Fruit fly (Drosophila melanogaster) whole organism, embryonic: ENCODE measurements around the gene zye.

Experiments
- Asciz ChIP-seq: fragments of 200-800 bp; sonication (Bioruptor generic); optimal IDR thresholded peaks from 2 replicates; lab custom pipeline; 2017; ENCODE audit warnings: missing biosample characterization, mild to moderate bottlenecking, missing genetic modification characterization, missing genetic modification reagents
- BtbVII ChIP-seq: fragments of 200-800 bp; sonication (Bioruptor generic); optimal IDR thresholded peaks from 3 replicates; lab custom pipeline; 2017; ENCODE audit warnings: missing biosample characterization, mild to moderate bottlenecking, missing genetic modification characterization
- CG11398 ChIP-seq: fragments of 200-800 bp; sonication (Bioruptor generic); optimal IDR thresholded peaks from 2 replicates; lab custom pipeline; 2016; ENCODE audit warnings: missing biosample characterization, missing genetic modification characterization
- CG11696 ChIP-seq: fragments of 200-800 bp; sonication (Bioruptor generic); IDR thresholded peaks from 2 replicates; pipeline ENCODE4 v1.3.6; 2022; ENCODE audit warnings: missing biosample characterization, missing genetic modification characterization
- CG12236 ChIP-seq: fragments of 200-800 bp; sonication (Bioruptor generic); optimal IDR thresholded peaks from 2 replicates; lab custom pipeline; 2016; ENCODE audit warnings: missing biosample characterization, missing genetic modification characterization
- CG13287 ChIP-seq: fragments of 200-800 bp; sonication (Bioruptor generic); IDR thresholded peaks from 2 replicates; pipeline ENCODE4 v1.3.6; 2022; ENCODE audit warnings: missing biosample characterization, missing genetic modification characterization; ENCODE audit not compliant: partially characterized antibody
- CG14050 ChIP-seq: fragments of 200-800 bp; sonication (Bioruptor generic); IDR thresholded peaks from 3 replicates; pipeline ENCODE4 v1.3.6; 2022; ENCODE audit warnings: missing biosample characterization, missing genetic modification characterization
- CG17361 ChIP-seq: fragments of 200-800 bp; sonication (Bioruptor generic); IDR thresholded peaks from 3 replicates; pipeline ENCODE4 v1.3.6; 2022; ENCODE audit warnings: missing biosample characterization, missing genetic modification characterization
- CG17612 ChIP-seq: fragments of 200-800 bp; sonication (Bioruptor generic); IDR thresholded peaks from 2 replicates; pipeline ENCODE4 v1.3.6; 2022; ENCODE audit warnings: missing biosample characterization, missing genetic modification characterization
- CG2120 ChIP-seq: fragments of 200-800 bp; sonication (Bioruptor generic); optimal IDR thresholded peaks from 3 replicates; lab custom pipeline; 2016; ENCODE audit warnings: missing biosample characterization, missing genetic modification characterization
- CG2202 ChIP-seq: fragments of 200-800 bp; sonication (Bioruptor generic); optimal IDR thresholded peaks from 2 replicates; lab custom pipeline; 2018; ENCODE audit warnings: missing biosample characterization, mild to moderate bottlenecking, missing genetic modification characterization
- CG2678 ChIP-seq: fragments of 200-800 bp; sonication (Bioruptor generic); optimal IDR thresholded peaks from 3 replicates; lab custom pipeline; 2019; ENCODE audit warnings: missing biosample characterization, mild to moderate bottlenecking, missing genetic modification characterization, moderate library complexity
- CG2875 ChIP-seq: fragments of 200-800 bp; sonication (Bioruptor generic); optimal IDR thresholded peaks from 2 replicates; lab custom pipeline; 2017; ENCODE audit warnings: missing biosample characterization, mild to moderate bottlenecking, missing genetic modification characterization, missing genetic modification reagents
- CG32772 ChIP-seq: fragments of 200-800 bp; sonication (Bioruptor generic); IDR thresholded peaks from 2 replicates; pipeline ENCODE4 v1.3.6; 2022; ENCODE audit warnings: missing biosample characterization, missing genetic modification characterization
- CG3726 ChIP-seq: fragments of 200-800 bp; sonication (Bioruptor generic); IDR thresholded peaks from 3 replicates; pipeline ENCODE4, ENCODE4 v1.3.6; 2022; ENCODE audit warnings: missing biosample characterization, missing genetic modification characterization
- CG3838 ChIP-seq: fragments of 200-800 bp; sonication (Bioruptor generic); optimal IDR thresholded peaks from 3 replicates; lab custom pipeline; 2016; ENCODE audit warnings: missing biosample characterization, missing genetic modification characterization
- CG42726 ChIP-seq: fragments of 200-800 bp; sonication (Bioruptor generic); IDR thresholded peaks from 2 replicates; pipeline ENCODE4 v1.3.6; 2022; ENCODE audit warnings: missing biosample characterization, missing genetic modification characterization; ENCODE audit not compliant: partially characterized antibody
- CG4424 ChIP-seq: fragments of 200-800 bp; sonication (Bioruptor generic); optimal IDR thresholded peaks from 3 replicates; lab custom pipeline; 2016; ENCODE audit warnings: missing biosample characterization, missing genetic modification characterization
- CG4707 ChIP-seq: fragments of 200-800 bp; sonication (Bioruptor generic); optimal IDR thresholded peaks from 2 replicates; lab custom pipeline; 2018; ENCODE audit warnings: missing biosample characterization, mild to moderate bottlenecking, missing genetic modification characterization, moderate library complexity
- CG7271 ChIP-seq: fragments of 200-800 bp; sonication (Bioruptor generic); optimal IDR thresholded peaks from 2 replicates; lab custom pipeline; 2018; ENCODE audit warnings: missing biosample characterization, mild to moderate bottlenecking, missing genetic modification characterization, moderate library complexity
- CG8388 ChIP-seq: fragments of 200-800 bp; sonication (Bioruptor generic); optimal IDR thresholded peaks from 2 replicates; lab custom pipeline; 2019; ENCODE audit warnings: missing biosample characterization, mild to moderate bottlenecking, missing genetic modification characterization, moderate library complexity
- CG9215 ChIP-seq: fragments of 200-800 bp; sonication (Bioruptor generic); IDR thresholded peaks from 2 replicates; pipeline ENCODE4 v1.3.6; 2022; ENCODE audit warnings: missing biosample characterization, missing genetic modification characterization
- CG9817 ChIP-seq: fragments of 200-800 bp; sonication (Bioruptor generic); optimal IDR thresholded peaks from 2 replicates; lab custom pipeline; 2018; ENCODE audit warnings: missing biosample characterization, mild to moderate bottlenecking, missing genetic modification characterization, moderate library complexity
- Camta ChIP-seq: fragments of 200-800 bp; sonication (Bioruptor generic); optimal IDR thresholded peaks from 2 replicates; lab custom pipeline; 2016; ENCODE audit warnings: missing biosample characterization, missing genetic modification characterization
- CkIIα-i1 ChIP-seq: fragments of 200-800 bp; sonication (Bioruptor generic); IDR thresholded peaks from 2 replicates; pipeline ENCODE4 v1.3.6; 2022; ENCODE audit warnings: missing biosample characterization, missing genetic modification characterization
- D19A ChIP-seq: fragments of 200-800 bp; optimal IDR thresholded peaks from 3 replicates; lab custom pipeline; 2019; ENCODE audit warnings: missing biosample characterization, mild to moderate bottlenecking, missing genetic modification characterization, moderate library complexity
- Dad ChIP-seq: fragments of 200-800 bp; sonication (Bioruptor generic); optimal IDR thresholded peaks from 3 replicates; lab custom pipeline; 2016; ENCODE audit warnings: missing biosample characterization, missing genetic modification characterization
- Ets97D ChIP-seq: fragments of 200-800 bp; sonication (Bioruptor generic); optimal IDR thresholded peaks from 3 replicates; lab custom pipeline; 2016; ENCODE audit warnings: missing biosample characterization, missing genetic modification characterization
- GATAe ChIP-seq: fragments of 200-800 bp; sonication (Bioruptor generic); conservative IDR thresholded peaks from 2 replicates; pipeline ENCODE4 v1.3.6; 2022; ENCODE audit warnings: missing biosample characterization, missing genetic modification characterization
- HLH3B ChIP-seq: fragments of 200-800 bp; sonication (Bioruptor generic); IDR thresholded peaks from 2 replicates; pipeline ENCODE4 v1.3.6; 2022; ENCODE audit warnings: missing biosample characterization, missing genetic modification characterization
- Hey ChIP-seq: fragments of 200-800 bp; sonication (Bioruptor generic); optimal IDR thresholded peaks from 3 replicates; lab custom pipeline; 2018; ENCODE audit warnings: missing biosample characterization, mild to moderate bottlenecking, missing genetic modification characterization
- Hmx ChIP-seq: fragments of 200-800 bp; sonication (Bioruptor generic); optimal IDR thresholded peaks from 2 replicates; lab custom pipeline; 2016; ENCODE audit warnings: missing biosample characterization, missing genetic modification characterization
- Mad ChIP-seq: fragments of 200-800 bp; sonication (Bioruptor generic); optimal IDR thresholded peaks from 2 replicates; lab custom pipeline; 2016; ENCODE audit warnings: missing biosample characterization, missing genetic modification characterization
- Med ChIP-seq: fragments of 200-800 bp; sonication (Bioruptor generic); peaks from one replicate; lab custom pipeline; 2016; ENCODE audit warnings: missing biosample characterization, missing genetic modification characterization, mild to moderate bottlenecking, inconsistent platforms, moderate library complexity
- Neu2 ChIP-seq: fragments of 200-800 bp; sonication (Bioruptor generic); optimal IDR thresholded peaks from 3 replicates; lab custom pipeline; 2016; ENCODE audit warnings: missing biosample characterization, missing genetic modification characterization, borderline replicate concordance
- Rfx ChIP-seq: fragments of 200-800 bp; sonication (Bioruptor generic); IDR thresholded peaks from 2 replicates; pipeline ENCODE4 v1.3.6; 2022; ENCODE audit warnings: missing biosample characterization, missing genetic modification characterization
- emc ChIP-seq: fragments of 200-800 bp; sonication (Bioruptor generic); optimal IDR thresholded peaks from 2 replicates; lab custom pipeline; 2016; ENCODE audit warnings: missing biosample characterization, missing genetic modification characterization
- eve ChIP-seq, 2 experiments: fragments of >200 bp; optimal IDR thresholded peaks; 2 replicates each; lab custom pipeline; 2017; ENCODE audit warnings: missing biosample characterization in 2 of 2, missing genetic modification characterization in 2 of 2
- fd3F ChIP-seq: fragments of 200-800 bp; sonication (Bioruptor generic); optimal IDR thresholded peaks from 2 replicates; lab custom pipeline; 2018; ENCODE audit warnings: missing biosample characterization, mild to moderate bottlenecking, missing genetic modification characterization, moderate library complexity
- her ChIP-seq: fragments of 200-800 bp; sonication (Bioruptor generic); optimal IDR thresholded peaks from 2 replicates; lab custom pipeline; 2016; ENCODE audit warnings: missing biosample characterization, missing genetic modification characterization
- inv ChIP-seq: fragments of 200-800 bp; sonication (Bioruptor generic); IDR thresholded peaks from 2 replicates; pipeline ENCODE4 v1.3.6; 2022; ENCODE audit warnings: missing biosample characterization, missing genetic modification characterization; ENCODE audit not compliant: partially characterized antibody
- lbe ChIP-seq: fragments of 200-800 bp; sonication (Bioruptor generic); optimal IDR thresholded peaks from 2 replicates; lab custom pipeline; 2016; ENCODE audit warnings: missing biosample characterization, mild to moderate bottlenecking, missing genetic modification characterization
- odd ChIP-seq: fragments of 200-800 bp; sonication (Bioruptor generic); optimal IDR thresholded peaks from 2 replicates; lab custom pipeline; 2017; ENCODE audit warnings: missing biosample characterization, mild to moderate bottlenecking, missing genetic modification characterization
- otp ChIP-seq: fragments of 200-800 bp; sonication (Bioruptor generic); IDR thresholded peaks from 3 replicates; pipeline ENCODE4, ENCODE4 v1.3.6; 2022; ENCODE audit warnings: missing biosample characterization, missing genetic modification characterization
- peb ChIP-seq: fragments of 200-800 bp; sonication (Bioruptor generic); IDR thresholded peaks from 2 replicates; pipeline ENCODE4 v1.3.6; 2022; ENCODE audit warnings: missing biosample characterization, missing genetic modification characterization
- pzg ChIP-seq: fragments of 200-800 bp; sonication (Bioruptor generic); optimal IDR thresholded peaks from 3 replicates; lab custom pipeline; 2018; ENCODE audit warnings: missing biosample characterization, mild to moderate bottlenecking, missing genetic modification characterization, moderate library complexity
- shn ChIP-seq: fragments of 200-800 bp; sonication (Bioruptor generic); optimal IDR thresholded peaks from 3 replicates; lab custom pipeline; 2016; ENCODE audit warnings: missing biosample characterization, missing genetic modification characterization
- tll ChIP-seq, 2 experiments: fragments of 200-800 bp in 1 of 2; fragments of >200 bp in 1 of 2; sonication (Bioruptor generic) in 1 of 2; optimal IDR thresholded peaks; 2 replicates each; lab custom pipeline; 2017 to 2019; ENCODE audit warnings: missing biosample characterization in 2 of 2, missing genetic modification characterization in 2 of 2, mild to moderate bottlenecking in 1 of 2, moderate library complexity in 1 of 2
- toy ChIP-seq: fragments of 200-800 bp; sonication (Bioruptor generic); IDR thresholded peaks from 2 replicates; pipeline ENCODE4 v1.3.6; 2022; ENCODE audit warnings: missing biosample characterization, missing genetic modification characterization
- z ChIP-seq: fragments of 200-800 bp; sonication (Bioruptor generic); IDR thresholded peaks from 3 replicates; pipeline ENCODE4 v1.3.6; 2022; ENCODE audit warnings: missing biosample characterization, missing genetic modification characterization

The zye gene

dm6 chr3L:20375878-20376563 is 37.4 kb upstream of the zye start, which contains the start of the genes Ide and RhoBTB (continued):
- TF ChIP-seq CG3838 (GFP tag; lab: Kevin White, UChicago), result peak; percentile 36
- TF ChIP-seq otp (GFP tag; lab: Robert Waterston, UW), result no peak
- no peak for TF ChIP-seq eve (GFP tag; optimal IDR thresholded peaks at IDR 0.05; lab: Kevin White, UChicago)
- peak; percentile 78 for TF ChIP-seq fd3F (GFP tag; lab: Kevin White, UChicago)
- no peak for TF ChIP-seq Asciz (GFP tag; lab: Kevin White, UChicago)
- TF ChIP-seq CG4424 (GFP tag; lab: Kevin White, UChicago), result peak; percentile 66
- TF ChIP-seq CG4707 (GFP tag; lab: Kevin White, UChicago), result no peak
- TF ChIP-seq Rfx (GFP tag; lab: Robert Waterston, UW), result peak; percentile 86
- TF ChIP-seq peb, result no peak
- TF ChIP-seq Dad (GFP tag; lab: Kevin White, UChicago), result peak; percentile 45
- TF ChIP-seq CG2202 (tag; lab: Kevin White, UChicago), result no peak
- TF ChIP-seq Camta (GFP tag; lab: Kevin White, UChicago), result peak; percentile 85
- peak; percentile 90 for TF ChIP-seq shn (GFP tag; lab: Kevin White, UChicago)
- TF ChIP-seq GATAe (GFP tag; lab: Robert Waterston, UW), result no peak; the same call in 1 of the 2 replicates
- TF ChIP-seq inv, result no peak
- TF ChIP-seq CkIIα-i1, result no peak
- no peak for TF ChIP-seq CG3726 (GFP tag; lab: Robert Waterston, UW)
- peak; percentile 53 for TF ChIP-seq CG8388 (GFP tag; lab: Kevin White, UChicago)
- TF ChIP-seq emc (GFP tag; lab: Kevin White, UChicago), result peak; percentile 49
- TF ChIP-seq CG17612 (GFP tag; lab: Robert Waterston, UW), result no peak
- peak; percentile 67 for TF ChIP-seq CG32772
- TF ChIP-seq CG12236 (GFP tag; lab: Kevin White, UChicago), result peak; percentile 67
- TF ChIP-seq CG14050 (GFP tag; lab: Robert Waterston, UW), result peak; percentile 33; the same call in 1 of the 3 replicates
- peak; percentile 87 for TF ChIP-seq CG2678
- peak; percentile 73 for TF ChIP-seq pzg (GFP tag; lab: Kevin White, UChicago)
- peak; percentile 16; the same call in 1 of the 2 replicates for TF ChIP-seq CG13287 (GFP tag; lab: Robert Waterston, UW)
- no peak for TF ChIP-seq CG11398 (GFP tag; lab: Kevin White, UChicago)
- TF ChIP-seq CG7271 (tag; lab: Kevin White, UChicago), result no peak
- TF ChIP-seq CG42726 (GFP tag; lab: Robert Waterston, UW), result no peak
- TF ChIP-seq CG9215 (GFP tag; lab: Robert Waterston, UW), result peak; percentile 91
- no peak for TF ChIP-seq z
- peak; percentile 46; the same call in 1 of the 2 replicates for TF ChIP-seq HLH3B (GFP tag; lab: Robert Waterston, UW)
- peak; percentile 95 for TF ChIP-seq CG9817 (tag; lab: Kevin White, UChicago)
- TF ChIP-seq D19A (tag; lab: Kevin White, UChicago), result no peak
- TF ChIP-seq Ets97D (GFP tag; lab: Kevin White, UChicago), result peak; percentile 87
- no peak for TF ChIP-seq Hmx (GFP tag; lab: Kevin White, UChicago)
- peak; percentile 92 for TF ChIP-seq CG17361 (GFP tag; lab: Robert Waterston, UW)
- TF ChIP-seq BtbVII (GFP tag; lab: Kevin White, UChicago), result peak; percentile 19
- TF ChIP-seq tll (GFP tag; optimal IDR thresholded peaks at IDR 0.05; lab: Kevin White, UChicago), result peak in 1 of 2 experiments; percentile 16
- TF ChIP-seq CG2120 (GFP tag; lab: Kevin White, UChicago), result peak; percentile 96
- no peak for TF ChIP-seq Neu2 (GFP tag; lab: Kevin White, UChicago)
- TF ChIP-seq her (GFP tag; lab: Kevin White, UChicago), result peak; percentile 53
- peak; percentile 77 for TF ChIP-seq Mad (GFP tag; lab: Kevin White, UChicago)
- no peak for TF ChIP-seq Hey
- TF ChIP-seq toy (GFP tag; lab: Robert Waterston, UW), result 0 out of 2 replicates have a peak, but pooled peaks have one; percentile 21
- TF ChIP-seq CG2875 (GFP tag; lab: Kevin White, UChicago), result no peak
- TF ChIP-seq lbe (GFP tag; lab: Kevin White, UChicago), result peak; percentile 37
- peak; percentile 94 for TF ChIP-seq Med (GFP tag; lab: Kevin White, UChicago)
- no peak for TF ChIP-seq odd
- no peak for TF ChIP-seq CG11696 (GFP tag; lab: Robert Waterston, UW)
